Worm (Caenorhabditis elegans): ENCODE data around the gene ucr-2.3.
A peak's percentile ranks its signal among the peaks of the same experiment; 100 is the strongest.

ucr-2.3 gene

ce11 chrIII:886726-887125 is 7.1 kb downstream of the ucr-2.3 start, which contains the start of gene zer-1:
Gene zer-1 (minus strand): TSS chrIII:886793.
- TF ChIP-seq blmp-1 (tag; optimal IDR thresholded peaks at IDR 0.05) (peak; percentile 98), nhr-85 (tag) (peak; percentile 8), elt-3 (tag; optimal IDR thresholded peaks at IDR 0.05) (peak in 1 of 6 experiments; percentile 5), fkh-10 (GFP tag; optimal IDR thresholded peaks at IDR 0.05) (no peak), unc-130 (tag; optimal IDR thresholded peaks at IDR 0.05) (no peak)

- TF ChIP-seq C04F5.9 (tag; optimal IDR thresholded peaks at IDR 0.05) = no peak
- peak; percentile 4 for TF ChIP-seq nhr-11 (tag; optimal IDR thresholded peaks at IDR 0.05)
- TF ChIP-seq xbp-1 (tag; optimal IDR thresholded peaks at IDR 0.05) = peak; percentile 65
- TF ChIP-seq nhr-84 (tag; optimal IDR thresholded peaks at IDR 0.05) = no peak
- peak; percentile 75 for TF ChIP-seq rnt-1 (tag; optimal IDR thresholded peaks at IDR 0.05)
- peak; percentile 87 for TF ChIP-seq unc-86 (tag; optimal IDR thresholded peaks at IDR 0.05)
- peak; percentile 40 for TF ChIP-seq nhr-77 (tag; optimal IDR thresholded peaks at IDR 0.05)
- TF ChIP-seq fkh-10 (GFP tag; optimal IDR thresholded peaks at IDR 0.05) = peak; percentile 90
- no peak for TF ChIP-seq grh-1 (GFP tag; IDR thresholded peaks at IDR 0.05)
- TF ChIP-seq sptf-1 (tag; optimal IDR thresholded peaks at IDR 0.05) = no peak
- peak; percentile 88 for TF ChIP-seq nhr-71 (tag; optimal IDR thresholded peaks at IDR 0.05)
- TF ChIP-seq nhr-85 (tag) = peak; percentile 84
- peak; percentile 37 for TF ChIP-seq irx-1 (tag; optimal IDR thresholded peaks at IDR 0.05)
- no peak for TF ChIP-seq ceh-8 (GFP tag; optimal IDR thresholded peaks at IDR 0.05)
- TF ChIP-seq hlh-4 (tag; optimal IDR thresholded peaks at IDR 0.05) = no peak
- no peak for TF ChIP-seq nhr-237 (tag; optimal IDR thresholded peaks at IDR 0.05)
- no peak for TF ChIP-seq tlp-1 (tag; optimal IDR thresholded peaks at IDR 0.05)
- peak; percentile 49 for TF ChIP-seq dsc-1 (tag; optimal IDR thresholded peaks at IDR 0.05)
- TF ChIP-seq mef-2 (tag; optimal IDR thresholded peaks at IDR 0.05) = no peak
- TF ChIP-seq unc-98 (GFP tag; IDR thresholded peaks at IDR 0.05) = no peak
- no peak for TF ChIP-seq nhr-12 (tag; optimal IDR thresholded peaks at IDR 0.05)
- TF ChIP-seq swsn-7 (tag; optimal IDR thresholded peaks at IDR 0.05) = peak; percentile 86
- peak; percentile 60 for TF ChIP-seq aly-2 (tag; optimal IDR thresholded peaks at IDR 0.05)
- TF ChIP-seq unc-130 (tag; optimal IDR thresholded peaks at IDR 0.05) = no peak
- TF ChIP-seq ztf-4 (tag; optimal IDR thresholded peaks at IDR 0.05) = no peak
- TF ChIP-seq ces-1 (GFP tag; optimal IDR thresholded peaks at IDR 0.05) = no peak
- TF ChIP-seq lsy-2 (tag; optimal IDR thresholded peaks at IDR 0.05) = peak; percentile 62 to 76
- TF ChIP-seq ceh-82 (tag; optimal IDR thresholded peaks at IDR 0.05) = peak; percentile 38 to 65 (median 62)
- peak; percentile 58 for TF ChIP-seq isw-1 (GFP tag; IDR thresholded peaks at IDR 0.05)
- TF ChIP-seq pag-3 (tag; optimal IDR thresholded peaks at IDR 0.05; ENCODE audit: borderline replicate concordance, insufficient read depth) = no peak
- peak; percentile 11 to 45 (median 18) for TF ChIP-seq dpl-1 (GFP tag; optimal IDR thresholded peaks at IDR 0.05)
- no peak for TF ChIP-seq snpc-4 (tag; optimal IDR thresholded peaks at IDR 0.05)
- TF ChIP-seq ceh-88 (GFP tag; IDR thresholded peaks at IDR 0.05) = no peak; the same call in 1 of the 2 replicates
- no peak for TF ChIP-seq zip-4 (GFP tag; optimal IDR thresholded peaks at IDR 0.05)
- no peak for TF ChIP-seq fkh-4 (tag; optimal IDR thresholded peaks at IDR 0.05; ENCODE audit: borderline replicate concordance)
- TF ChIP-seq ztf-11 (tag; optimal IDR thresholded peaks at IDR 0.05) = peak in 1 of 2 experiments; percentile 60
- peak; percentile 79 for TF ChIP-seq egl-13 (tag; optimal IDR thresholded peaks at IDR 0.05)
- peak; percentile 44 for TF ChIP-seq zag-1 (tag; optimal IDR thresholded peaks at IDR 0.05)
- no peak for TF ChIP-seq hlh-17 (GFP tag; optimal IDR thresholded peaks at IDR 0.05; ENCODE audit: borderline replicate concordance)
- peak; percentile 40 for TF ChIP-seq lir-3 (tag; optimal IDR thresholded peaks at IDR 0.05; ENCODE audit: poor library complexity)
- TF ChIP-seq mdl-1 (tag; optimal IDR thresholded peaks at IDR 0.05) = peak; percentile 55 to 69
- TF ChIP-seq sox-4 (tag; optimal IDR thresholded peaks at IDR 0.05) = peak; percentile 49
- TF ChIP-seq ama-1 (optimal IDR thresholded peaks at IDR 0.05) = no peak
- TF ChIP-seq lin-14 (GFP tag; optimal IDR thresholded peaks at IDR 0.05) = peak; percentile 96
- peak; percentile 47 for TF ChIP-seq nhr-90 (tag; optimal IDR thresholded peaks at IDR 0.05; ENCODE audit: poor library complexity)
- TF ChIP-seq tbx-2 (tag; optimal IDR thresholded peaks at IDR 0.05) = peak; percentile 77
- peak; percentile 49 to 50 for TF ChIP-seq lin-35 (GFP tag; optimal IDR thresholded peaks at IDR 0.05)
- TF ChIP-seq snu-23 (GFP tag; optimal IDR thresholded peaks at IDR 0.05) = peak; percentile 85
These were observed 8.2 kb downstream of the ucr-2.3 start for ce11 chrIII:887874-888299.
